Worm (Caenorhabditis elegans): ENCODE data around the gene T24E12.13.

DNA sequence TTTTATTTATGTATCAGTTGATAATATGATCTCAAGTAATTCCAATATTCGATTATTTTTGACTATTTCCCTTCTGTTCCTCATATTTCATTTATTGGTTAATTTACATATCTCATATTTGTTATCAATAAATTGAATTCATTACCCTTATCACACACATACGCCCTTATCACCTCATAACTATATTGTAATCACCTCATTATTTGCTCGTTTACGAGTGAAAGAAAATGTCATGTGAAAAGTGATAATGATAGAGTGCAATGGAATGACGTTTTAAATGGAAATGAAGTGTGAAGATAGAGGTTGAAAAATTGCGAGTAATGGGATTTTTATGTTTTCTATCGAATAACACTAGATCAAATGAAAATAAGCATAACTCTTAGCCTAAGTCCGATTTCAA is 713 bp upstream of the T24E12.13 start:
- TF ChIP-seq dpl-1 (GFP tag; optimal IDR thresholded peaks at IDR 0.05), result no peak
- TF ChIP-seq K12H6.12 (tag; optimal IDR thresholded peaks at IDR 0.05), result no peak
- TF ChIP-seq lin-40 (tag; optimal IDR thresholded peaks at IDR 0.05), result no peak
- TF ChIP-seq pha-4 (tag; optimal IDR thresholded peaks at IDR 0.05), result peak; percentile 26
- peak; percentile 95 for TF ChIP-seq ets-4 (GFP tag; optimal IDR thresholded peaks at IDR 0.05)
- TF ChIP-seq zfh-2 (GFP tag; conservative IDR thresholded peaks at IDR 0.05), result no peak
- TF ChIP-seq F57A8.1 (GFP tag; optimal IDR thresholded peaks at IDR 0.05), result no peak
- TF ChIP-seq hrde-1 (tag; optimal IDR thresholded peaks at IDR 0.05; ENCODE audit: borderline replicate concordance), result no peak
- no peak for TF ChIP-seq snpc-4 (GFP tag; optimal IDR thresholded peaks at IDR 0.05)
- TF ChIP-seq snpc-4 (tag; optimal IDR thresholded peaks at IDR 0.05), result no peak
- TF ChIP-seq ama-1 (optimal IDR thresholded peaks at IDR 0.05), result no peak
- TF ChIP-seq ama-1 (GFP tag; optimal IDR thresholded peaks at IDR 0.05), result no peak
- no peak for TF ChIP-seq rec-8 (tag; optimal IDR thresholded peaks at IDR 0.05)
- TF ChIP-seq fkh-3 (tag; optimal IDR thresholded peaks at IDR 0.05), result no peak
- no peak for TF ChIP-seq nfya-1 (tag; optimal IDR thresholded peaks at IDR 0.05; ENCODE audit: borderline replicate concordance, insufficient read depth)

Data from whole organism, young adult.